Worm (Caenorhabditis elegans) whole organism, L2 larva: ENCODE measurements around the gene Y65A5A.2.
"Not testable (repeated sequence)": the region's sequence is repeated elsewhere in the genome, so short reads cannot be mapped to it uniquely, and the experiment has no call there.

ENCODE experiments used
- F13H6.1 ChIP-seq: sonication (generic microtip); optimal IDR thresholded peaks from 2 replicates; lab custom pipeline; 2016; ENCODE audit warnings: missing genetic modification characterization, missing compliant biosample characterization
- R02D3.7 ChIP-seq: fragments of 150-350 bp; optimal IDR thresholded peaks from 2 replicates; lab custom pipeline; 2014; ENCODE audit warnings: missing biosample characterization, missing genetic modification characterization
- Y55F3AM.14 ChIP-seq: fragments of 200-800 bp; sonication (Bioruptor generic); optimal IDR thresholded peaks from 2 replicates; lab custom pipeline; 2018; ENCODE audit warnings: mild to moderate bottlenecking, missing genetic modification characterization, missing compliant biosample characterization
- ZK546.5 ChIP-seq: sonication (generic microtip); optimal IDR thresholded peaks from 2 replicates; lab custom pipeline; 2017; ENCODE audit warnings: missing biosample characterization, missing genetic modification characterization
- ama-1 ChIP-seq: fragments of 150-350 bp; optimal IDR thresholded peaks from 2 replicates; lab custom pipeline; 2018; ENCODE audit warnings: inconsistent platforms
- blmp-1 ChIP-seq: sonication (generic microtip); optimal IDR thresholded peaks from 2 replicates; lab custom pipeline; 2017; ENCODE audit warnings: missing genetic modification characterization, mild to moderate bottlenecking, missing compliant biosample characterization, antibody characterized with exemption, moderate library complexity; ENCODE audit not compliant: insufficient read depth
- ceh-16 ChIP-seq: fragments of 150-350 bp; optimal IDR thresholded peaks from 2 replicates; lab custom pipeline; 2014; ENCODE audit warnings: missing biosample characterization, missing genetic modification characterization
- crh-2 ChIP-seq: sonication (generic microtip); optimal IDR thresholded peaks from 2 replicates; lab custom pipeline; 2017; ENCODE audit warnings: missing biosample characterization, missing genetic modification characterization
- egl-27 ChIP-seq: sonication (generic microtip); optimal IDR thresholded peaks from 3 replicates; lab custom pipeline; 2017; ENCODE audit warnings: missing biosample characterization, missing genetic modification reagents, missing genetic modification characterization
- elt-1 ChIP-seq: fragments of 150-350 bp; optimal IDR thresholded peaks from 2 replicates; lab custom pipeline; 2014; ENCODE audit warnings: missing biosample characterization, missing genetic modification characterization
- gmeb-1 ChIP-seq: fragments of 150-350 bp; optimal IDR thresholded peaks from 2 replicates; lab custom pipeline; 2014; ENCODE audit warnings: missing biosample characterization, missing genetic modification characterization
- lsy-2 ChIP-seq, 2 experiments: fragments of 150-350 bp in 1 of 2; sonication (generic microtip) in 1 of 2; optimal IDR thresholded peaks; 2 replicates each; lab custom pipeline; 2014 to 2017; ENCODE audit warnings: missing biosample characterization in 2 of 2, missing genetic modification characterization in 2 of 2
- mab-5 ChIP-seq: fragments of 150-350 bp; optimal IDR thresholded peaks from 2 replicates; lab custom pipeline; 2014; ENCODE audit warnings: missing biosample characterization, missing genetic modification characterization
- mbf-1 ChIP-seq: sonication (generic microtip); optimal IDR thresholded peaks from 2 replicates; lab custom pipeline; 2017; ENCODE audit warnings: missing biosample characterization, missing genetic modification characterization
- nhr-10 ChIP-seq: sonication (generic microtip); optimal IDR thresholded peaks from 2 replicates; lab custom pipeline; 2017; ENCODE audit warnings: missing biosample characterization, missing genetic modification characterization
- nhr-11 ChIP-seq: fragments of 150-350 bp; optimal IDR thresholded peaks from 2 replicates; lab custom pipeline; 2014; ENCODE audit warnings: missing biosample characterization, missing genetic modification characterization
- nhr-12 ChIP-seq: fragments of 150-350 bp; optimal IDR thresholded peaks from 2 replicates; lab custom pipeline; 2014; ENCODE audit warnings: missing biosample characterization, missing genetic modification characterization
- nhr-129 ChIP-seq: fragments of 150-350 bp; optimal IDR thresholded peaks from 2 replicates; lab custom pipeline; 2014; ENCODE audit warnings: missing biosample characterization, missing genetic modification characterization
- nhr-23 ChIP-seq: fragments of 150-350 bp; optimal IDR thresholded peaks from 2 replicates; lab custom pipeline; 2014; ENCODE audit warnings: missing biosample characterization, missing genetic modification reagents, missing genetic modification characterization
- nhr-237 ChIP-seq: fragments of 150-350 bp; optimal IDR thresholded peaks from 2 replicates; lab custom pipeline; 2014; ENCODE audit warnings: missing biosample characterization, missing genetic modification characterization
- nhr-25 ChIP-seq: fragments of 150-350 bp; sonication (generic microtip); optimal IDR thresholded peaks from 3 replicates; lab custom pipeline; 2014; ENCODE audit warnings: missing biosample characterization, missing genetic modification characterization
- nhr-6 ChIP-seq: fragments of 150-350 bp; optimal IDR thresholded peaks from 2 replicates; lab custom pipeline; 2014; ENCODE audit warnings: missing biosample characterization, missing genetic modification characterization
- nhr-77 ChIP-seq: fragments of 150-350 bp; optimal IDR thresholded peaks from 2 replicates; lab custom pipeline; 2014; ENCODE audit warnings: missing biosample characterization, missing genetic modification characterization
- peb-1 ChIP-seq: fragments of 150-350 bp; optimal IDR thresholded peaks from 2 replicates; lab custom pipeline; 2014; ENCODE audit warnings: missing biosample characterization, missing genetic modification characterization
- sem-4 ChIP-seq: fragments of 150-350 bp; optimal IDR thresholded peaks from 2 replicates; lab custom pipeline; 2014; ENCODE audit warnings: missing biosample characterization, missing genetic modification reagents, missing genetic modification characterization
- skn-1 ChIP-seq: sonication (generic microtip); optimal IDR thresholded peaks from 2 replicates; lab custom pipeline; 2017; ENCODE audit warnings: missing biosample characterization, missing genetic modification characterization
- sma-9 ChIP-seq, 2 experiments: fragments of 150-350 bp in 1 of 2; sonication (generic microtip) in 1 of 2; optimal IDR thresholded peaks; 2 replicates each; lab custom pipeline; 2014 to 2016; ENCODE audit warnings: missing genetic modification characterization in 2 of 2, mild to moderate bottlenecking in 1 of 2, missing biosample characterization in 1 of 2, missing compliant biosample characterization in 1 of 2, missing genetic modification reagents in 1 of 2, moderate library complexity in 1 of 2
- snpc-4 ChIP-seq: fragments of 150-350 bp; optimal IDR thresholded peaks from 2 replicates; lab custom pipeline; 2014; ENCODE audit warnings: missing biosample characterization, missing genetic modification characterization
- unc-39 ChIP-seq: fragments of 150-350 bp; optimal IDR thresholded peaks from 2 replicates; lab custom pipeline; 2014; ENCODE audit warnings: missing biosample characterization, missing genetic modification characterization
- unc-55 ChIP-seq: fragments of 150-350 bp; sonication (generic microtip); optimal IDR thresholded peaks from 3 replicates; lab custom pipeline; 2014; ENCODE audit warnings: missing biosample characterization, missing genetic modification reagents, missing genetic modification characterization
- ztf-1 ChIP-seq: fragments of 200-800 bp; sonication (Bioruptor generic); conservative IDR thresholded peaks from 2 replicates; pipeline ENCODE4 v1.3.6; 2022; ENCODE audit warnings: missing genetic modification characterization, missing compliant biosample characterization
- ztf-11 ChIP-seq: sonication (generic microtip); optimal IDR thresholded peaks from 2 replicates; lab custom pipeline; 2017; ENCODE audit warnings: missing biosample characterization, missing genetic modification characterization
- ztf-4 ChIP-seq: fragments of 150-350 bp; optimal IDR thresholded peaks from 2 replicates; lab custom pipeline; 2014; ENCODE audit warnings: missing biosample characterization, missing genetic modification characterization

Gene Y65A5A.2

ce11 chrIV:16415100-16415973, 3.5 kb downstream of the Y65A5A.2 start (continued):
- TF ChIP-seq F13H6.1 (tag; lab: Kevin White, UChicago), result peak; percentile 80
- TF ChIP-seq unc-39 (tag; lab: Kevin White, UChicago), result no peak
- 0 out of 2 replicates have a peak, but pooled peaks have one; percentile 71 for TF ChIP-seq ztf-1 (GFP tag; lab: Robert Waterston, UW)
- peak; percentile 5 for TF ChIP-seq egl-27
- peak; percentile 8 for TF ChIP-seq sem-4 (tag; lab: Kevin White, UChicago)
- no peak for TF ChIP-seq elt-1 (tag; lab: Kevin White, UChicago)
- peak; percentile 40 for TF ChIP-seq crh-2 (tag; lab: Kevin White, UChicago)
- no peak for TF ChIP-seq ZK546.5
- no peak for TF ChIP-seq ceh-16
- TF ChIP-seq nhr-11, result no peak
- peak; percentile 68 to 83 for TF ChIP-seq lsy-2 (tag; optimal IDR thresholded peaks at IDR 0.05; lab: Kevin White, UChicago)
- TF ChIP-seq ama-1, result no peak
- TF ChIP-seq nhr-237, result no peak
- TF ChIP-seq nhr-77 (tag; lab: Kevin White, UChicago), result no peak
- peak; percentile 92 for TF ChIP-seq sma-9 (GFP tag; optimal IDR thresholded peaks at IDR 0.05; lab: Kevin White, UChicago)
- no peak for TF ChIP-seq sma-9 (tag; optimal IDR thresholded peaks at IDR 0.05; lab: Kevin White, UChicago)
- TF ChIP-seq snpc-4 (tag; lab: Kevin White, UChicago), result peak; percentile 45
- TF ChIP-seq nhr-12, result no peak

ce11 chrIV:16421903-16422557, 10.2 kb downstream of the Y65A5A.2 start:
- TF ChIP-seq mbf-1 (tag; lab: Kevin White, UChicago) (no peak), ztf-11 (tag; lab: Kevin White, UChicago) (no peak), gmeb-1 (no peak), peb-1 (tag; lab: Kevin White, UChicago) (no peak), nhr-6 (tag; lab: Kevin White, UChicago) (no peak), lsy-2 (tag; optimal IDR thresholded peaks at IDR 0.05; lab: Kevin White, UChicago) (peak in 1 of 2 experiments; percentile 0), nhr-77 (tag; lab: Kevin White, UChicago) (no peak), nhr-129 (tag; lab: Kevin White, UChicago) (no peak), ztf-4 (tag; lab: Kevin White, UChicago) (no peak), nhr-12 (no peak), unc-55 (GFP tag; lab: Kevin White, UChicago) (peak; percentile 26), nhr-10 (tag; lab: Kevin White, UChicago) (no peak), mab-5 (tag; lab: Kevin White, UChicago) (no peak), skn-1 (tag; lab: Kevin White, UChicago) (no peak), R02D3.7 (tag; lab: Kevin White, UChicago) (no peak), nhr-25 (tag; lab: Kevin White, UChicago) (no peak)

DNA sequence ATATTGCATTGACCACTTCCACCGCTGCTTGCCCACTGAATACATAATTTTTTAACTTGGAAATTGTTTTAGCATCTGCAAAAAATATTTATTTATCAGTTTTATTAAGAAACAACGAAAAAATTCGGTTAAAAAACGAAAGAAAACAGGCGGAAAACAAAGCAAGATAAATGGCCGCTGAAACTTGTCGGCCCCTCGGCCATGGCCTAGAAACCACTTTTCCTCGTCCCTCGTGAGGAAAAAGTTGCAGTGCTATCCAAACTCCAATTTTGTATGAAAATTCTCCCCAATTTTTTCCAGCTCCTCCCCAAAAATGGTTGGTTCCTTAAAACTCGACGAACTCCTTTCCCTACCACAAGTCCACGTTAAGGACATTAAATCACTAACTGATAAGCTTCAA, 12.5 kb downstream of the Y65A5A.2 start, which contains the start of gene Y10G11A.1:
Gene Y10G11A.1, plus strand, starts transcription at position 301 of the 400 bp plus-strand sequence.
- TF ChIP-seq nhr-10, ztf-11, mbf-1 (tag; lab: Kevin White, UChicago): not testable (repeated sequence)

- no peak for TF ChIP-seq unc-39 (tag; lab: Kevin White, UChicago)
- TF ChIP-seq blmp-1 (tag; lab: Kevin White, UChicago), result no peak
- TF ChIP-seq sma-9 (GFP tag; optimal IDR thresholded peaks at IDR 0.05; lab: Kevin White, UChicago), result no peak
- no peak for TF ChIP-seq sma-9 (tag; optimal IDR thresholded peaks at IDR 0.05; lab: Kevin White, UChicago)
- no peak for TF ChIP-seq lsy-2 (tag; optimal IDR thresholded peaks at IDR 0.05; lab: Kevin White, UChicago)
- no peak for TF ChIP-seq Y55F3AM.14 (GFP tag; lab: Kevin White, UChicago)
- TF ChIP-seq mab-5 (tag; lab: Kevin White, UChicago), result no peak
- TF ChIP-seq ceh-16, result no peak
- no peak for TF ChIP-seq ztf-1 (GFP tag; lab: Robert Waterston, UW)
- no peak for TF ChIP-seq peb-1 (tag; lab: Kevin White, UChicago)
- no peak for TF ChIP-seq nhr-237
- no peak for TF ChIP-seq nhr-23 (tag; lab: Kevin White, UChicago)
- no peak for TF ChIP-seq nhr-77 (tag; lab: Kevin White, UChicago)
- TF ChIP-seq skn-1 (tag; lab: Kevin White, UChicago), result no peak
Measured at ce11 chrIV:16431929-16432328, 20.1 kb downstream of the Y65A5A.2 start, which contains the start of gene dlc-3. Gene dlc-3 (plus strand): TSS chrIV:16432229.
